Worm (Caenorhabditis elegans) whole organism, L4 larva: Measurements from ENCODE around the gene F42A9.17.

ENCODE experiments used
- R02D3.7 ChIP-seq: fragments of 150-350 bp; sonication (generic microtip); optimal IDR thresholded peaks from 3 replicates; lab custom pipeline; 2014; ENCODE audit warnings: missing biosample characterization, missing genetic modification characterization
- ceh-62 ChIP-seq: sonication (generic microtip); optimal IDR thresholded peaks from 2 replicates; lab custom pipeline; 2017; ENCODE audit warnings: missing biosample characterization, missing genetic modification characterization
- lin-1 ChIP-seq: fragments of 200-800 bp; sonication (Bioruptor generic); IDR thresholded peaks from 2 replicates; pipeline ENCODE4 v1.3.6; 2022; ENCODE audit warnings: missing genetic modification reagents, missing genetic modification characterization, missing compliant biosample characterization
- nhr-10 ChIP-seq: fragments of 150-350 bp; optimal IDR thresholded peaks from 2 replicates; lab custom pipeline; 2014; ENCODE audit warnings: missing biosample characterization, missing genetic modification characterization
- nhr-76 ChIP-seq: fragments of 150-350 bp; optimal IDR thresholded peaks from 2 replicates; lab custom pipeline; 2014; ENCODE audit warnings: missing biosample characterization, missing genetic modification characterization
- nhr-77 ChIP-seq: fragments of 150-350 bp; optimal IDR thresholded peaks from 2 replicates; lab custom pipeline; 2014; ENCODE audit warnings: missing biosample characterization, missing genetic modification characterization
- pha-4 ChIP-seq, 2 experiments: fragments of 150-350 bp in 1 of 2; fragments of 200-800 bp in 1 of 2; sonication (Bioruptor generic) in 1 of 2; IDR thresholded peaks in 1 of 2; optimal IDR thresholded peaks in 1 of 2; 2 replicates each; pipeline versions ENCODE4 v1.3.6 to Lab custom; 2014 to 2022; ENCODE audit warnings: missing genetic modification characterization in 2 of 2, missing genetic modification reagents in 2 of 2, missing biosample characterization in 1 of 2, missing compliant biosample characterization in 1 of 2

DNA sequence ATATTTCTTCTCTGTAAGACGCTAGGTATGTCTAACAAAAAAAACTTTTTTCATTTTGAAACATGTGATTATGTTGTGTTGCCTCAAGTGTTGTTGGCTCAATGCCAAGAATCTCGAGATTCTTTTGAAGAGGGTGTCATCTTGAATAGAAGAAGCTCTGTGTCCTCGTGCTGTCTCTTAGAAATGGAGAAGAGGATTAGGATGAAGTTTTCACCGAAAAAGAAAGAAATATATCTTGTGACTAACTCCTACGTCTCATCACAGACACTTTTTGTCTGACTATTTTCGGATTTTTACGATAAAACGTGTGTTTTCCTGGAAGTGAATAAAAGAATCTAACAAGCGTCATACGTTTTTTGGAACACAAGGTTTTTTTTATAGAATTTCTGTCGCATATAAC lies 24.1 kb downstream of the F42A9.17 start:
- TF ChIP-seq pha-4 (GFP tag; IDR thresholded peaks at IDR 0.05; lab: Robert Waterston, UW) (no peak), pha-4 (tag; optimal IDR thresholded peaks at IDR 0.05; lab: Kevin White, UChicago) (no peak), R02D3.7 (no peak), nhr-76 (tag; lab: Kevin White, UChicago) (no peak), nhr-10 (no peak), nhr-77 (tag; lab: Kevin White, UChicago) (no peak), lin-1 (GFP tag; lab: Robert Waterston, UW) (no peak), ceh-62 (no peak)
